Worm (Caenorhabditis elegans): ENCODE results near the gene acl-3.

The acl-3 gene

ce11 chrIV:11638016-11638415 lies 13.8 kb downstream of the acl-3 start, which contains the start of gene rbm-17:
Gene rbm-17 (plus strand): TSS chrIV:11638316.
- TF ChIP-seq fkh-2 (tag; optimal IDR thresholded peaks at IDR 0.05) (no peak), nhr-11 (tag; optimal IDR thresholded peaks at IDR 0.05) (no peak), ama-1 (optimal IDR thresholded peaks at IDR 0.05) (no peak), eor-1 (tag; optimal IDR thresholded peaks at IDR 0.05) (no peak), elt-3 (tag; optimal IDR thresholded peaks at IDR 0.05) (no peak), ceh-9 (tag; optimal IDR thresholded peaks at IDR 0.05) (no peak), nhr-23 (tag; optimal IDR thresholded peaks at IDR 0.05) (no peak), nhr-76 (tag; optimal IDR thresholded peaks at IDR 0.05) (no peak)

- TF ChIP-seq elt-2 (tag; optimal IDR thresholded peaks at IDR 0.05) (peak; percentile 7), ama-1 (optimal IDR thresholded peaks at IDR 0.05) (no peak), nhr-23 (tag; optimal IDR thresholded peaks at IDR 0.05) (peak; percentile 40), nfya-1 (tag; optimal IDR thresholded peaks at IDR 0.05; ENCODE audit: insufficient read depth) (peak; percentile 8)
Measured at ce11 chrIV:11636409-11636723, 15.5 kb downstream of the acl-3 start, which contains the start of gene F58B3.6. Gene F58B3.6 (plus strand): TSS chrIV:11636648.

ce11 chrIV:11635437-11636408 lies 16.1 kb downstream of the acl-3 start, which contains the start of gene mars-1:
Gene mars-1 (minus strand): TSS chrIV:11635487.
- TF ChIP-seq lin-15B (tag; optimal IDR thresholded peaks at IDR 0.05) = peak; percentile 80
- peak; percentile 58 for TF ChIP-seq nfya-1 (tag; optimal IDR thresholded peaks at IDR 0.05; ENCODE audit: insufficient read depth)
- TF ChIP-seq jun-1 (tag; optimal IDR thresholded peaks at IDR 0.05) = no peak
- no peak for TF ChIP-seq egl-5 (tag; optimal IDR thresholded peaks at IDR 0.05)
- peak; percentile 39 for TF ChIP-seq skn-1 (tag; optimal IDR thresholded peaks at IDR 0.05)
- peak; percentile 61 for TF ChIP-seq nhr-25 (tag; optimal IDR thresholded peaks at IDR 0.05)
- TF ChIP-seq pha-4 (tag; optimal IDR thresholded peaks at IDR 0.05) = peak; percentile 76
- peak; percentile 34 for TF ChIP-seq nhr-11 (tag; optimal IDR thresholded peaks at IDR 0.05)
- peak; percentile 56 for TF ChIP-seq nhr-23 (tag; optimal IDR thresholded peaks at IDR 0.05)
- TF ChIP-seq fkh-10 (GFP tag; optimal IDR thresholded peaks at IDR 0.05) = peak; percentile 25
- TF ChIP-seq R02D3.7 (tag; optimal IDR thresholded peaks at IDR 0.05) = no peak
- TF ChIP-seq lsy-12 (tag; optimal IDR thresholded peaks at IDR 0.05) = peak; percentile 22
- TF ChIP-seq hmg-11 (tag; optimal IDR thresholded peaks at IDR 0.05) = peak; percentile 10
- peak; percentile 31 for TF ChIP-seq nhr-43 (tag; optimal IDR thresholded peaks at IDR 0.05; ENCODE audit: poor library complexity, severe bottlenecking)
- TF ChIP-seq fos-1 (tag; optimal IDR thresholded peaks at IDR 0.05) = no peak
- no peak for TF ChIP-seq daf-12 (tag; optimal IDR thresholded peaks at IDR 0.05)
- peak; percentile 18 for TF ChIP-seq snpc-4 (tag; optimal IDR thresholded peaks at IDR 0.05)
- no peak for TF ChIP-seq nhr-67 (tag; optimal IDR thresholded peaks at IDR 0.05)
- peak; percentile 32 for TF ChIP-seq elt-2 (tag; optimal IDR thresholded peaks at IDR 0.05)
- no peak for TF ChIP-seq unc-62 (GFP tag; optimal IDR thresholded peaks at IDR 0.05)

- TF ChIP-seq ZK546.5 (tag; optimal IDR thresholded peaks at IDR 0.05) = no peak
Measured at ce11 chrIV:11631750-11632149, 20.1 kb downstream of the acl-3 start, which contains the start of gene F58B3.4. Gene F58B3.4 (minus strand): TSS chrIV:11631850.

- no peak for TF ChIP-seq eor-1 (tag; optimal IDR thresholded peaks at IDR 0.05)
- TF ChIP-seq nhr-237 (tag; optimal IDR thresholded peaks at IDR 0.05) = no peak
- TF ChIP-seq pqm-1 (tag; optimal IDR thresholded peaks at IDR 0.05) = peak; percentile 29
- no peak for TF ChIP-seq unc-39 (tag; optimal IDR thresholded peaks at IDR 0.05)
- TF ChIP-seq nhr-43 (tag; optimal IDR thresholded peaks at IDR 0.05; ENCODE audit: poor library complexity, severe bottlenecking) = no peak
- no peak for TF ChIP-seq nhr-23 (tag; optimal IDR thresholded peaks at IDR 0.05)
- no peak for TF ChIP-seq elt-1 (tag; optimal IDR thresholded peaks at IDR 0.05)
- peak; percentile 7 for TF ChIP-seq elt-2 (tag; optimal IDR thresholded peaks at IDR 0.05)
- no peak for TF ChIP-seq ceh-16 (tag; optimal IDR thresholded peaks at IDR 0.05)
- no peak for TF ChIP-seq fkh-10 (GFP tag; optimal IDR thresholded peaks at IDR 0.05)
- TF ChIP-seq ztf-11 (tag; optimal IDR thresholded peaks at IDR 0.05) = no peak
Measured at ce11 chrIV:11627847-11628246, 24.0 kb downstream of the acl-3 start, which contains the start of gene lys-6. Gene lys-6 (minus strand): TSS chrIV:11627947.
